Fruit fly (Drosophila melanogaster) whole organism, embryonic: ENCODE measurements around the gene hry.
A peak's percentile ranks its signal among the peaks of the same experiment; 100 is the strongest.

Experiments
- Abd-B ChIP-seq: fragments of 200-800 bp; sonication (Bioruptor generic); optimal IDR thresholded peaks from 2 replicates; lab custom pipeline; 2018; ENCODE audit warnings: missing biosample characterization, mild to moderate bottlenecking, missing genetic modification characterization, moderate library complexity
- Bgb ChIP-seq: fragments of 200-800 bp; sonication (Bioruptor generic); IDR thresholded peaks from 2 replicates; pipeline ENCODE4 v1.3.6; 2022; ENCODE audit warnings: missing biosample characterization, missing genetic modification characterization; ENCODE audit not compliant: partially characterized antibody
- CG12071 ChIP-seq: fragments of 200-800 bp; sonication (Bioruptor generic); optimal IDR thresholded peaks from 3 replicates; lab custom pipeline; 2018; ENCODE audit warnings: missing biosample characterization, mild to moderate bottlenecking, missing genetic modification characterization
- CG12769 ChIP-seq: fragments of 200-800 bp; sonication (Bioruptor generic); optimal IDR thresholded peaks from 2 replicates; lab custom pipeline; 2019; ENCODE audit warnings: missing biosample characterization, mild to moderate bottlenecking, missing genetic modification characterization, moderate library complexity
- CG16813 ChIP-seq: fragments of 200-800 bp; sonication (Bioruptor generic); IDR thresholded peaks from 3 replicates; pipeline ENCODE4 v1.3.6; 2022; ENCODE audit warnings: missing biosample characterization, missing genetic modification characterization; ENCODE audit not compliant: partially characterized antibody
- CG1792 ChIP-seq: fragments of 200-800 bp; sonication (Bioruptor generic); optimal IDR thresholded peaks from 2 replicates; lab custom pipeline; 2016; ENCODE audit warnings: missing biosample characterization, missing genetic modification characterization
- CG2199 ChIP-seq: fragments of 200-800 bp; sonication (Bioruptor generic); IDR thresholded peaks from 3 replicates; pipeline ENCODE4 v1.3.6; 2022; ENCODE audit warnings: missing biosample characterization, missing genetic modification characterization
- CG30020 ChIP-seq: fragments of 200-800 bp; optimal IDR thresholded peaks from 2 replicates; lab custom pipeline; 2019; ENCODE audit warnings: missing biosample characterization, mild to moderate bottlenecking, missing genetic modification characterization, moderate library complexity
- CG31365 ChIP-seq: fragments of 200-800 bp; sonication (Bioruptor generic); optimal IDR thresholded peaks from 2 replicates; lab custom pipeline; 2018; ENCODE audit warnings: missing biosample characterization, mild to moderate bottlenecking, missing genetic modification characterization
- CG32532 ChIP-seq: fragments of 200-800 bp; sonication (Bioruptor generic); IDR thresholded peaks from 2 replicates; pipeline ENCODE4 v1.3.6; 2022; ENCODE audit warnings: missing biosample characterization, missing genetic modification characterization
- CG32767 ChIP-seq: fragments of 200-800 bp; sonication (Bioruptor generic); IDR thresholded peaks from 2 replicates; pipeline ENCODE4 v1.3.6; 2022; ENCODE audit warnings: missing biosample characterization, missing genetic modification characterization
- CG42726 ChIP-seq: fragments of 200-800 bp; sonication (Bioruptor generic); IDR thresholded peaks from 2 replicates; pipeline ENCODE4 v1.3.6; 2022; ENCODE audit warnings: missing biosample characterization, missing genetic modification characterization; ENCODE audit not compliant: partially characterized antibody
- CG4424 ChIP-seq: fragments of 200-800 bp; sonication (Bioruptor generic); optimal IDR thresholded peaks from 3 replicates; lab custom pipeline; 2016; ENCODE audit warnings: missing biosample characterization, missing genetic modification characterization
- CG4854 ChIP-seq: fragments of 200-800 bp; sonication (Bioruptor generic); optimal IDR thresholded peaks from 2 replicates; lab custom pipeline; 2016; ENCODE audit warnings: missing biosample characterization, missing genetic modification characterization, inconsistent platforms
- CG7963 ChIP-seq: fragments of 200-800 bp; sonication (Bioruptor generic); IDR thresholded peaks from 3 replicates; pipeline ENCODE4 v1.3.6; 2022; ENCODE audit warnings: missing biosample characterization, missing genetic modification characterization; ENCODE audit not compliant: partially characterized antibody
- CG8478 ChIP-seq: fragments of >200 bp; optimal IDR thresholded peaks from 2 replicates; lab custom pipeline; 2018
- CG9215 ChIP-seq: fragments of 200-800 bp; sonication (Bioruptor generic); IDR thresholded peaks from 2 replicates; pipeline ENCODE4 v1.3.6; 2022; ENCODE audit warnings: missing biosample characterization, missing genetic modification characterization
- CG9797 ChIP-seq: fragments of 200-800 bp; sonication (Bioruptor generic); optimal IDR thresholded peaks from 3 replicates; lab custom pipeline; 2018; ENCODE audit warnings: missing biosample characterization, mild to moderate bottlenecking, missing genetic modification characterization
- D19B ChIP-seq: fragments of 200-800 bp; sonication (Bioruptor generic); optimal IDR thresholded peaks from 2 replicates; lab custom pipeline; 2017; ENCODE audit warnings: missing biosample characterization, mild to moderate bottlenecking, missing genetic modification characterization
- Dbx ChIP-seq: fragments of 200-800 bp; sonication (Bioruptor generic); IDR thresholded peaks from 3 replicates; pipeline ENCODE4 v1.3.6; 2022; ENCODE audit warnings: missing biosample characterization, missing genetic modification characterization
- E2f2 ChIP-seq: fragments of 200-800 bp; sonication (Bioruptor generic); IDR thresholded peaks from 2 replicates; pipeline ENCODE4 v1.3.6; 2022; ENCODE audit warnings: missing biosample characterization, missing genetic modification characterization
- Eip74EF ChIP-seq, 2 experiments: fragments of 200-800 bp in 1 of 2; fragments of >200 bp in 1 of 2; sonication (Bioruptor generic) in 1 of 2; optimal IDR thresholded peaks; 2 replicates each; lab custom pipeline; 2017 to 2019; ENCODE audit warnings: missing biosample characterization in 2 of 2, missing genetic modification characterization in 2 of 2, mild to moderate bottlenecking in 1 of 2, moderate library complexity in 1 of 2
- Hand ChIP-seq: fragments of 200-800 bp; sonication (Bioruptor generic); optimal IDR thresholded peaks from 2 replicates; lab custom pipeline; 2017; ENCODE audit warnings: mild to moderate bottlenecking, missing biosample characterization, missing genetic modification reagents, missing genetic modification characterization
- HmgD ChIP-seq: fragments of 200-800 bp; sonication (Bioruptor generic); optimal IDR thresholded peaks from 3 replicates; lab custom pipeline; 2016; ENCODE audit warnings: missing biosample characterization, missing genetic modification characterization
- Opbp ChIP-seq: fragments of 200-800 bp; sonication (Bioruptor generic); IDR thresholded peaks from 3 replicates; pipeline ENCODE4 v1.3.6; 2022; ENCODE audit warnings: missing biosample characterization, missing genetic modification characterization; ENCODE audit not compliant: partially characterized antibody
- Ptx1 ChIP-seq: fragments of 200-800 bp; sonication (Bioruptor generic); IDR thresholded peaks from 2 replicates; pipeline ENCODE4 v1.3.6; 2022; ENCODE audit warnings: missing biosample characterization, missing genetic modification characterization
- TFAM ChIP-seq: fragments of 200-800 bp; sonication (Bioruptor generic); optimal IDR thresholded peaks from 2 replicates; lab custom pipeline; 2017; ENCODE audit warnings: missing biosample characterization, missing genetic modification characterization, inconsistent platforms
- Trl ChIP-seq, 3 experiments: fragments of >200 bp in 2 of 3; fragments of 200-800 bp in 1 of 3; sonication (Bioruptor generic) in 1 of 3; optimal IDR thresholded peaks; 2 replicates in 1 of 3; 3 replicates in 2 of 3; lab custom pipeline; 2016 to 2017; ENCODE audit warnings: missing biosample characterization in 1 of 3, missing genetic modification characterization in 1 of 3
- amos ChIP-seq: fragments of 200-800 bp; sonication (Bioruptor generic); IDR thresholded peaks from 2 replicates; pipeline ENCODE4 v1.3.6; 2022; ENCODE audit warnings: missing biosample characterization, missing genetic modification characterization; ENCODE audit not compliant: partially characterized antibody
- aop ChIP-seq: fragments of 200-800 bp; sonication (Bioruptor generic); IDR thresholded peaks from 2 replicates; pipeline ENCODE4 v1.3.6; 2022; ENCODE audit warnings: missing biosample characterization, missing genetic modification characterization
- cg ChIP-seq: fragments of 200-800 bp; sonication (Bioruptor generic); optimal IDR thresholded peaks from 3 replicates; lab custom pipeline; 2019; ENCODE audit warnings: missing biosample characterization, mild to moderate bottlenecking, missing genetic modification characterization, moderate library complexity
- crc ChIP-seq: fragments of 200-800 bp; sonication (Bioruptor generic); optimal IDR thresholded peaks from 2 replicates; lab custom pipeline; 2016; ENCODE audit warnings: missing biosample characterization, missing genetic modification characterization
- dysf ChIP-seq: fragments of 200-800 bp; sonication (Bioruptor generic); IDR thresholded peaks from 3 replicates; pipeline ENCODE4 v1.3.6; 2022; ENCODE audit warnings: missing biosample characterization, missing genetic modification characterization
- en ChIP-seq: fragments of 200-800 bp; sonication (Bioruptor generic); optimal IDR thresholded peaks from 2 replicates; lab custom pipeline; 2016; ENCODE audit warnings: missing biosample characterization, missing genetic modification characterization
- inv ChIP-seq: fragments of 200-800 bp; sonication (Bioruptor generic); IDR thresholded peaks from 2 replicates; pipeline ENCODE4 v1.3.6; 2022; ENCODE audit warnings: missing biosample characterization, missing genetic modification characterization; ENCODE audit not compliant: partially characterized antibody
- nerfin-1 ChIP-seq: fragments of 200-800 bp; sonication (Bioruptor generic); optimal IDR thresholded peaks from 3 replicates; lab custom pipeline; 2019; ENCODE audit warnings: missing biosample characterization, mild to moderate bottlenecking, missing genetic modification characterization, moderate library complexity
- nerfin-2 ChIP-seq: fragments of 200-800 bp; sonication (Bioruptor generic); IDR thresholded peaks from 2 replicates; pipeline ENCODE4 v1.3.6; 2022; ENCODE audit warnings: missing biosample characterization, missing genetic modification characterization; ENCODE audit not compliant: partially characterized antibody
- nmo ChIP-seq: fragments of 200-800 bp; sonication (Bioruptor generic); optimal IDR thresholded peaks from 2 replicates; lab custom pipeline; 2018; ENCODE audit warnings: missing biosample characterization, mild to moderate bottlenecking, missing genetic modification characterization, moderate library complexity
- pita ChIP-seq: fragments of 200-800 bp; sonication (Bioruptor generic); optimal IDR thresholded peaks from 2 replicates; lab custom pipeline; 2017; ENCODE audit warnings: missing biosample characterization, mild to moderate bottlenecking, missing genetic modification characterization
- sens ChIP-seq: fragments of 200-800 bp; sonication (Bioruptor generic); peaks from one replicate; lab custom pipeline; 2016; ENCODE audit warnings: missing biosample characterization, missing genetic modification characterization
- sisA ChIP-seq: fragments of 200-800 bp; sonication (Bioruptor generic); IDR thresholded peaks from 2 replicates; pipeline ENCODE4 v1.3.6; 2022; ENCODE audit warnings: missing biosample characterization, missing genetic modification characterization
- slbo ChIP-seq: fragments of 200-800 bp; sonication (Bioruptor generic); IDR thresholded peaks from 2 replicates; pipeline ENCODE4 v1.3.6; 2022; ENCODE audit warnings: missing biosample characterization, missing genetic modification characterization
- tll ChIP-seq, 2 experiments: fragments of 200-800 bp in 1 of 2; fragments of >200 bp in 1 of 2; sonication (Bioruptor generic) in 1 of 2; optimal IDR thresholded peaks; 2 replicates each; lab custom pipeline; 2017 to 2019; ENCODE audit warnings: missing biosample characterization in 2 of 2, missing genetic modification characterization in 2 of 2, mild to moderate bottlenecking in 1 of 2, moderate library complexity in 1 of 2
- trh ChIP-seq: fragments of 200-800 bp; sonication (Bioruptor generic); optimal IDR thresholded peaks from 2 replicates; lab custom pipeline; 2016; ENCODE audit warnings: missing biosample characterization, missing genetic modification characterization
- vfl ChIP-seq: fragments of 200-800 bp; sonication (Bioruptor generic); optimal IDR thresholded peaks from 2 replicates; lab custom pipeline; 2016; ENCODE audit warnings: missing biosample characterization, missing genetic modification characterization
- wek ChIP-seq: fragments of 200-800 bp; sonication (Bioruptor generic); optimal IDR thresholded peaks from 3 replicates; lab custom pipeline; 2018; ENCODE audit warnings: missing biosample characterization, mild to moderate bottlenecking, missing genetic modification characterization, moderate library complexity
- z ChIP-seq: fragments of 200-800 bp; sonication (Bioruptor generic); IDR thresholded peaks from 3 replicates; pipeline ENCODE4 v1.3.6; 2022; ENCODE audit warnings: missing biosample characterization, missing genetic modification characterization
- zen ChIP-seq: fragments of 200-800 bp; sonication (Bioruptor generic); optimal IDR thresholded peaks from 3 replicates; lab custom pipeline; 2018; ENCODE audit warnings: missing biosample characterization, mild to moderate bottlenecking, missing genetic modification characterization, moderate library complexity

The hry gene

DNA sequence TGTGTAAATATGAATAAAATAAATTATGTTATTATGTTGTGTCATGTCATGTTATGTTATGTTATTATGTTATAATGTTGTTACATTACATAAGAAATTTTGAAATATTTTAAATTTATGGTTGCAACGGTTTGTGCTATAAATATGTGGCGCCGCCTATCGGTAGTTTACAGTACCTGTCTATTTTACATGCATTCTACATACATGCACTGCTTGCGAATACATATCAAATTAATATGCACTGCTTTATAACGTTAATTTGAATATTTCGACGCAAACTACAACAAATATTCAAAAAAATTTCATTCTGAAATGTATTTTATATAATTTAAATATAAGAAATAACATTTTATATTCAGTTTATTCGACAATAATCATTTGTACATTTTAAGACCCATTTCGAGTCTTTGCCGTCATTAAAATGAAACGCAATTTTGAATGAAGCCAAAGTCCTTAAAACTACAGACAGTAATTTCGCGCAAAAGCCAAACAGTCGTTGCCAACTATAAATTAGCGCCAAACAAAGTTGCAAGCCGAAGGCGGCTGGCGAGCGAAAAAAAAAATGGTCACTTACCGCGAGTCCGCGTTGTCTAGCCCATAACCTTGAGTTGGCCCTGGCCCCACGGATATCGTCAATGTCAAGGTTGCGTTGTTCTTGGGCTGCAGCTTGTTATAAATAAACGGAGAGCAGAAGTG, 23.5 kb upstream of the hry start (continued):
- no peak for TF ChIP-seq CG7963 (GFP tag; lab: Robert Waterston, UW)
- TF ChIP-seq wek (GFP tag; lab: Kevin White, UChicago): no peak
- TF ChIP-seq HmgD (GFP tag; lab: Kevin White, UChicago): no peak
- peak; percentile 78 for TF ChIP-seq CG8478 (lab: Kevin White, UChicago)
- no peak for TF ChIP-seq inv (GFP tag; lab: Robert Waterston, UW)
- peak; percentile 23 for TF ChIP-seq sens (GFP tag; lab: Kevin White, UChicago)
- no peak for TF ChIP-seq trh (GFP tag; lab: Kevin White, UChicago)
- peak; percentile 14 for TF ChIP-seq nmo (GFP tag; lab: Kevin White, UChicago)
- TF ChIP-seq Bgb: peak; percentile 64; the same call in 1 of the 2 replicates
- peak; percentile 73 for TF ChIP-seq CG42726
- TF ChIP-seq Trl (optimal IDR thresholded peaks at IDR 0.05; lab: Kevin White, UChicago): no peak
- no peak for TF ChIP-seq Trl (GFP tag; optimal IDR thresholded peaks at IDR 0.05; lab: Kevin White, UChicago)
- no peak for TF ChIP-seq sisA (GFP tag; lab: Robert Waterston, UW)
- 0 out of 3 replicates have a peak, but pooled peaks have one; percentile 26 for TF ChIP-seq CG2199 (GFP tag; lab: Robert Waterston, UW)
- no peak for TF ChIP-seq CG4854
- TF ChIP-seq E2f2 (GFP tag; lab: Robert Waterston, UW): peak; percentile 37; the same call in 1 of the 2 replicates
- TF ChIP-seq zen: peak; percentile 32
- no peak for TF ChIP-seq CG9215 (GFP tag; lab: Robert Waterston, UW)
- no peak for TF ChIP-seq tll (GFP tag; optimal IDR thresholded peaks at IDR 0.05; lab: Kevin White, UChicago)
- no peak for TF ChIP-seq CG9797
- no peak for TF ChIP-seq crc (GFP tag; lab: Kevin White, UChicago)
- no peak for TF ChIP-seq CG1792 (GFP tag; lab: Kevin White, UChicago)
- TF ChIP-seq Hand (GFP tag; lab: Kevin White, UChicago): no peak
- TF ChIP-seq Ptx1: 0 out of 2 replicates have a peak, but pooled peaks have one; percentile 11
- no peak for TF ChIP-seq CG12769 (tag; lab: Kevin White, UChicago)
- no peak for TF ChIP-seq D19B (GFP tag; lab: Kevin White, UChicago)
- peak; percentile 97 for TF ChIP-seq CG31365
- TF ChIP-seq amos (GFP tag; lab: Robert Waterston, UW): peak; percentile 65
- TF ChIP-seq CG12071 (GFP tag; lab: Kevin White, UChicago): no peak
- no peak for TF ChIP-seq CG30020 (tag; lab: Kevin White, UChicago)
- TF ChIP-seq CG4424 (GFP tag; lab: Kevin White, UChicago): peak; percentile 4
- no peak for TF ChIP-seq vfl (GFP tag; lab: Kevin White, UChicago)
- TF ChIP-seq aop (GFP tag; lab: Robert Waterston, UW): no peak
- TF ChIP-seq slbo (GFP tag; lab: Robert Waterston, UW): peak; percentile 37; the same call in 1 of the 2 replicates
- no peak for TF ChIP-seq z (GFP tag; lab: Robert Waterston, UW)
- no peak for TF ChIP-seq en (GFP tag; lab: Kevin White, UChicago)
- no peak for TF ChIP-seq CG32767 (GFP tag; lab: Robert Waterston, UW)
- no peak for TF ChIP-seq CG16813 (GFP tag; lab: Robert Waterston, UW)
- TF ChIP-seq cg: no peak
- peak; percentile 31 for TF ChIP-seq pita (GFP tag; lab: Kevin White, UChicago)
- no peak for TF ChIP-seq TFAM
- TF ChIP-seq Eip74EF (GFP tag; optimal IDR thresholded peaks at IDR 0.05; lab: Kevin White, UChicago): no peak
- no peak for TF ChIP-seq dysf
- no peak for TF ChIP-seq nerfin-1 (tag; lab: Kevin White, UChicago)
- TF ChIP-seq Dbx: peak; percentile 45; the same call in 1 of the 3 replicates
- TF ChIP-seq CG32532 (GFP tag; lab: Robert Waterston, UW): peak; percentile 51; the same call in 1 of the 2 replicates
- TF ChIP-seq Abd-B (GFP tag; lab: Kevin White, UChicago): peak; percentile 41
- TF ChIP-seq Opbp (GFP tag; lab: Robert Waterston, UW): peak; percentile 60; the same call in 1 of the 3 replicates
- no peak for TF ChIP-seq nerfin-2
